Worm (Caenorhabditis elegans): ENCODE data around the gene B0303.11.

B0303.11 gene

DNA sequence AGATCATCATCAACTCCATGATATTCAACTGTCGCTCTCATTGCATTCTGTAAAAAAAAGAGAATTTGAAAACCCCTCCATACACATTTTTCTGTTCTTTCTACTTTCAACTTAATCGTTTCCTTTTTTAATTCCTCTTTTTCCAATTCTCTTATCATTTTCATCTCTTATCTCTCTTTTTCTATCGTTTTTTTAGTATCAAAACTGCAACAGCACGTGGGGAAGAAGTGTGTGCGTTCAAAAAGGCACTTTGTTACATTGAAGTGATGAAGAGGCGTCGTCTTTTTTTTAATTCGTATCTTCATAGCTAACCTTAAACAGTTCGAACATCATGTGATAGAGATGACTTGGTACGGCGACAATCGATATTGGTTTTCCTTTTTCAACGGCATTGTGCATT, 28.9 kb upstream of the B0303.11 start (continued):
- TF ChIP-seq F23B12.7 (tag; optimal IDR thresholded peaks at IDR 0.05; ENCODE audit: insufficient read depth) (peak; percentile 40), ekl-4 (GFP tag; IDR thresholded peaks at IDR 0.05) (0 out of 2 replicates have a peak, but pooled peaks have one; percentile 28), Y67H2A.10 (GFP tag; conservative IDR thresholded peaks at IDR 0.05) (no peak)

DNA sequence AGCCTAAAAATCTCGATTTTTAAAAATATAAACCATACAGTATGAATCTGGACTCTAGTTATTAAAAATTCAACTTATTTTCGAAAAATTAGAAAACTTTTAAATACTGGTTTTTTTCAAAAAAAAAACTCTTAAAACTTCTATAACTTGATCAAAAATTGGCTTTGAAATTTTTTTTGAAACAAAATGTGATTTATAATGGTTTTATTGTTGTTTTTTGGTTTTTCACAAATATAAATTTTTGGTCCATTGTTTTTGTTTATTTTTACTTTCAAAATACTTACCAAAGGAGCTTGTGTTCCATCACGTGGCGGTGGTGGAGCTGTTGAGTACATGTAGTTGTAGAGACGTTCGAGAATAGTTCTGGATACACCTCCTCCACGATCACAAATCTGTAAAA, 28.1 kb upstream of the B0303.11 start:
- no peak for TF ChIP-seq pbrm-1 (GFP tag; IDR thresholded peaks at IDR 0.05)
- TF ChIP-seq F22D6.2 (tag; optimal IDR thresholded peaks at IDR 0.05), result no peak
- no peak for TF ChIP-seq Y53G8AR.9 (GFP tag; conservative IDR thresholded peaks at IDR 0.05)
- no peak for TF ChIP-seq ekl-4 (GFP tag; IDR thresholded peaks at IDR 0.05)
- no peak for TF ChIP-seq nhr-80 (tag; optimal IDR thresholded peaks at IDR 0.05)
- no peak for TF ChIP-seq Y53F4B.3 (GFP tag; IDR thresholded peaks at IDR 0.05)
- no peak for TF ChIP-seq sptf-2 (GFP tag; optimal IDR thresholded peaks at IDR 0.05)
- TF ChIP-seq lin-40 (tag; optimal IDR thresholded peaks at IDR 0.05), result no peak
- TF ChIP-seq repo-1 (tag; optimal IDR thresholded peaks at IDR 0.05), result no peak
- TF ChIP-seq F33H1.4 (GFP tag; IDR thresholded peaks at IDR 0.05), result no peak
- no peak for TF ChIP-seq sdz-38 (tag; optimal IDR thresholded peaks at IDR 0.05)
- TF ChIP-seq lin-35 (GFP tag; optimal IDR thresholded peaks at IDR 0.05), result no peak
- TF ChIP-seq lin-54 (GFP tag; optimal IDR thresholded peaks at IDR 0.05), result no peak
- TF ChIP-seq lsl-1 (GFP tag; optimal IDR thresholded peaks at IDR 0.05), result no peak
- no peak for TF ChIP-seq C06A6.2 (GFP tag; conservative IDR thresholded peaks at IDR 0.05)
- no peak for TF ChIP-seq K11D2.4 (GFP tag; IDR thresholded peaks at IDR 0.05)
- TF ChIP-seq ztf-25 (GFP tag; IDR thresholded peaks at IDR 0.05), result no peak
- TF ChIP-seq ccch-3 (GFP tag; optimal IDR thresholded peaks at IDR 0.05), result no peak
- no peak for TF ChIP-seq madf-3 (GFP tag; IDR thresholded peaks at IDR 0.05)

DNA sequence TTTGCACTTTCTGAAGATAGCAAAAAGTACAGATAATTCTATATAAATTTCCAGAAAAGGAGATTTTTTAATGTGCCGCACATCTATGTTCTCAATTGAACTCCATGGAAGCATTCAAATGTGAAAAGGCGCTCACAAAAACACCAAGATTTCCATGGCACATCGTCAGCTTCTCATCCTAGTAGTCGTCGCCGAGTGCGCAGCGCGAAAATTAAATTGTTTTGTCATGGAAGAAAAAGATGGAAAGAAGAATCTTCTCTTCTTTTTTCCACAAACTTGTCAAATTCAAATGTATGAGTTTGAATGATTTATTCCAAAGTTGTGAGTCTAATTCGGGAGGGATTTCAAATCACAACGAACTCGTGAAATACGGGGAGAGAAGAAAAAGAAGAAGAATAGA, 27.2 kb upstream of the B0303.11 start:
- TF ChIP-seq nhr-90 (tag; optimal IDR thresholded peaks at IDR 0.05), result no peak
- TF ChIP-seq madf-6 (GFP tag; IDR thresholded peaks at IDR 0.05), result 0 out of 2 replicates have a peak, but pooled peaks have one; percentile 10

DNA sequence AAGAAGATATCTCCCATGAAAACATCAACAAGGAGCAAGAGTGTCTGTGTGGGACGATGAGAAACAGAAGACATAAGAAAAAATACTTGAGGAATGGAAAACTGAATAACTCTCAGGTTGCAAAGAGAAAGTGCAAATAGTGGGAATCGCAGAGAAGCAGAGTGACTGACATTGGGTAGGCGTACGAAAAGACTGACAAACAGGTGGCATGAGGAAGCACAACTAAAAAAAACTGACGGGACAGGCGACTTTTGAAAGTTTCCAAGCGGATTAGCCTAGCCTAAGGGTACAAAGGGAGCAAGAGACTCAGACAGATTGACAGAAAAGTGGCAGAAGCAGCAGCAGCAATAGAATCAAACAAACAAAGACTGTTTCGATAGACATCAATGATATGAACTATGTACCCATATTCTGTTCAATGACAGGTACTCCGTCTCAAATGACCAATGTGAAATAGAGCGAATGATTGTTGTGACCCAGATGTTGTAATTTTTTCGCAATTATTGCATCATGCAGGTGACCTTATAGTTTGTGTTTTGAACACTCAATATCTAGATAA, 24.2 kb upstream of the B0303.11 start:
- TF ChIP-seq ceh-91 (GFP tag; IDR thresholded peaks at IDR 0.05) (no peak), lin-40 (tag; optimal IDR thresholded peaks at IDR 0.05) (peak; percentile 8), zfh-2 (GFP tag; conservative IDR thresholded peaks at IDR 0.05) (no peak), hmg-1.2 (GFP tag; IDR thresholded peaks at IDR 0.05) (peak; percentile 45), snpc-4 (GFP tag; optimal IDR thresholded peaks at IDR 0.05) (no peak), snpc-4 (tag; optimal IDR thresholded peaks at IDR 0.05) (peak in 1 of 4 experiments; percentile 1), cebp-1 (GFP tag; IDR thresholded peaks at IDR 0.05) (no peak), cebp-1 (tag; optimal IDR thresholded peaks at IDR 0.05) (peak; percentile 55), rcor-1 (GFP tag; IDR thresholded peaks at IDR 0.05) (no peak), unc-62 (GFP tag; optimal IDR thresholded peaks at IDR 0.05) (peak; percentile 69), F22D6.2 (tag; optimal IDR thresholded peaks at IDR 0.05) (peak; percentile 8), F57C9.4 (tag; optimal IDR thresholded peaks at IDR 0.05) (no peak), F49E8.2 (tag; optimal IDR thresholded peaks at IDR 0.05; ENCODE audit: insufficient read depth) (no peak), nhr-80 (tag; optimal IDR thresholded peaks at IDR 0.05) (peak; percentile 66), nfya-1 (tag; optimal IDR thresholded peaks at IDR 0.05; ENCODE audit: borderline replicate concordance, insufficient read depth) (no peak), K11D2.4 (GFP tag; IDR thresholded peaks at IDR 0.05) (0 out of 2 replicates have a peak, but pooled peaks have one; percentile 58), K12H6.12 (tag; optimal IDR thresholded peaks at IDR 0.05) (peak; percentile 25), C06A6.2 (GFP tag; conservative IDR thresholded peaks at IDR 0.05) (0 out of 2 replicates have a peak, but pooled peaks have one; percentile 13), dox-1 (GFP tag; IDR thresholded peaks at IDR 0.05) (peak; percentile 47; the same call in 1 of the 2 replicates), akir-1 (GFP tag; optimal IDR thresholded peaks at IDR 0.05) (no peak), madf-6 (GFP tag; IDR thresholded peaks at IDR 0.05) (peak; percentile 41; the same call in 1 of the 2 replicates), tlf-1 (GFP tag; optimal IDR thresholded peaks at IDR 0.05) (no peak)
